Worm (Caenorhabditis elegans): Measurements from ENCODE around the gene srz-67.
"Not testable (repeated sequence)": the region's sequence is repeated elsewhere in the genome, so short reads cannot be mapped to it uniquely, and the experiment has no call there.

ce11 chrII:3201242-3201641 is 35.7 kb downstream of the srz-67 start, which contains the start of gene sri-48:
- TF ChIP-seq flt-1 (GFP tag; IDR thresholded peaks at IDR 0.05); klf-2 (GFP tag; conservative IDR thresholded peaks at IDR 0.05): not testable (repeated sequence)

Data from whole organism, midembryonic.